In genomic region chr3L:13409809-13410521, dm6 we compare ENCODE assay signal across 5 fruit fly cellular contexts.
A peak's percentile ranks its signal among the peaks of the same experiment; 100 is the strongest.
TF ChIP-seq lines count a peak whose summit lies in the region.

No protein-coding gene starts in this region.

- TF ChIP-seq CTCF in whole organism, embryonic (GFP tag; optimal IDR thresholded peaks at IDR 0.05; lab: Kevin White, UChicago) = no peak

TF ChIP-seq in whole organism, adult, 20 proteins besides CTCF, POLR2A, EP300 and RAD21:
- TF ChIP-seq toe (GFP tag; optimal IDR thresholded peaks at IDR 0.05; lab: Kevin White, UChicago) (no peak), kay (GFP tag; lab: Kevin White, UChicago; ENCODE audit: borderline replicate concordance) (peak; percentile 23)

TF ChIP-seq in whole organism, embryonic, 481 proteins besides CTCF, POLR2A, EP300 and RAD21:
- TF ChIP-seq ara (GFP tag; IDR thresholded peaks at IDR 0.05; lab: Robert Waterston, UW) (no peak), CG34376 (GFP tag; optimal IDR thresholded peaks at IDR 0.05; lab: Kevin White, UChicago) (no peak), sens (GFP tag; lab: Kevin White, UChicago) (peak; percentile 11), CG11560 (tag; IDR thresholded peaks at IDR 0.05; lab: Robert Waterston, UW) (no peak)

TF ChIP-seq in whole organism, prepupa, 60 proteins besides CTCF, POLR2A, EP300 and RAD21 (continues in another document):
- peak; percentile 15 for TF ChIP-seq achi (GFP tag; optimal IDR thresholded peaks at IDR 0.05; lab: Kevin White, UChicago)
- peak; percentile 29 for TF ChIP-seq CG8632 (GFP tag; optimal IDR thresholded peaks at IDR 0.05; lab: Kevin White, UChicago)
- peak; percentile 18 for TF ChIP-seq CG10631 (GFP tag; optimal IDR thresholded peaks at IDR 0.05; lab: Kevin White, UChicago)
- peak; percentile 67 for TF ChIP-seq Smox (GFP tag; optimal IDR thresholded peaks at IDR 0.05; lab: Kevin White, UChicago)
- TF ChIP-seq CG6854 (GFP tag; optimal IDR thresholded peaks at IDR 0.05; lab: Kevin White, UChicago) = peak; percentile 8
- TF ChIP-seq CG8119 (GFP tag; IDR thresholded peaks at IDR 0.05; lab: Robert Waterston, UW) = no peak
- TF ChIP-seq Ets96B (tag; optimal IDR thresholded peaks at IDR 0.05; lab: Kevin White, UChicago) = peak; percentile 27
- peak; percentile 62 for TF ChIP-seq Met (GFP tag; optimal IDR thresholded peaks at IDR 0.05; lab: Kevin White, UChicago)
- TF ChIP-seq CG9139 (GFP tag; optimal IDR thresholded peaks at IDR 0.05; lab: Kevin White, UChicago) = no peak
- peak; percentile 43 for TF ChIP-seq pdm3 (GFP tag; optimal IDR thresholded peaks at IDR 0.05; lab: Kevin White, UChicago)
- TF ChIP-seq CG31627 (GFP tag; optimal IDR thresholded peaks at IDR 0.05; lab: Kevin White, UChicago) = peak; percentile 66
- TF ChIP-seq fd59A (GFP tag; optimal IDR thresholded peaks at IDR 0.05; lab: Kevin White, UChicago) = peak; percentile 22
- no peak for TF ChIP-seq CG11762 (GFP tag; optimal IDR thresholded peaks at IDR 0.05; lab: Kevin White, UChicago; ENCODE audit: insufficient read depth)
- no peak for TF ChIP-seq dac (GFP tag; optimal IDR thresholded peaks at IDR 0.05; lab: Kevin White, UChicago)
- peak; percentile 39 for TF ChIP-seq CG6808 (GFP tag; optimal IDR thresholded peaks at IDR 0.05; lab: Kevin White, UChicago)
- no peak for TF ChIP-seq vri (GFP tag; optimal IDR thresholded peaks at IDR 0.05; lab: Kevin White, UChicago)
- peak; percentile 29 for TF ChIP-seq acj6 (GFP tag; optimal IDR thresholded peaks at IDR 0.05; lab: Kevin White, UChicago)
- peak; percentile 47 for TF ChIP-seq Sox102F (GFP tag; optimal IDR thresholded peaks at IDR 0.05; lab: Kevin White, UChicago)
- TF ChIP-seq CG3919 (GFP tag; optimal IDR thresholded peaks at IDR 0.05; lab: Kevin White, UChicago) = peak; percentile 50
- peak; percentile 43 for TF ChIP-seq CG3032 (tag; optimal IDR thresholded peaks at IDR 0.05; lab: Kevin White, UChicago)
- peak; percentile 7 for TF ChIP-seq Sox15 (GFP tag; optimal IDR thresholded peaks at IDR 0.05; lab: Kevin White, UChicago)
- TF ChIP-seq CG4318 (GFP tag; optimal IDR thresholded peaks at IDR 0.05; lab: Kevin White, UChicago) = no peak
- TF ChIP-seq Eip75B (GFP tag; optimal IDR thresholded peaks at IDR 0.05; lab: Kevin White, UChicago) = peak; percentile 49
- TF ChIP-seq CG11294 (GFP tag; IDR thresholded peaks at IDR 0.05; lab: Robert Waterston, UW) = no peak
- TF ChIP-seq CG1621 (tag; optimal IDR thresholded peaks at IDR 0.05; lab: Kevin White, UChicago) = no peak
- TF ChIP-seq Gug (GFP tag; IDR thresholded peaks at IDR 0.05; lab: Robert Waterston, UW) = no peak
- peak; percentile 39 to 66 for TF ChIP-seq ss (GFP tag; optimal IDR thresholded peaks at IDR 0.05; lab: Kevin White, UChicago)
- peak; percentile 50 for TF ChIP-seq Hr39 (GFP tag; optimal IDR thresholded peaks at IDR 0.05; lab: Kevin White, UChicago)
- TF ChIP-seq Lpt (GFP tag; optimal IDR thresholded peaks at IDR 0.05; lab: Kevin White, UChicago) = no peak

TF ChIP-seq in whole organism, pupa, 21 proteins besides CTCF, POLR2A, EP300 and RAD21:
- TF ChIP-seq CG17806 (tag; optimal IDR thresholded peaks at IDR 0.05; lab: Kevin White, UChicago) = peak; percentile 7
- TF ChIP-seq CG15710 (tag; optimal IDR thresholded peaks at IDR 0.05; lab: Kevin White, UChicago) = peak; percentile 52
- TF ChIP-seq CG4496 (GFP tag; IDR thresholded peaks at IDR 0.05; lab: Robert Waterston, UW) = no peak
- TF ChIP-seq CG34367 (tag; optimal IDR thresholded peaks at IDR 0.05; lab: Kevin White, UChicago) = peak; percentile 4
- no peak for TF ChIP-seq CG14655 (GFP tag; optimal IDR thresholded peaks at IDR 0.05; lab: Kevin White, UChicago)
- TF ChIP-seq rn (GFP tag; IDR thresholded peaks at IDR 0.05; lab: Robert Waterston, UW) = no peak
- no peak for TF ChIP-seq CG10348 (GFP tag; IDR thresholded peaks at IDR 0.05; lab: Robert Waterston, UW)
- peak; percentile 66 for TF ChIP-seq CG8159 (tag; optimal IDR thresholded peaks at IDR 0.05; lab: Kevin White, UChicago)
- peak; percentile 51 for TF ChIP-seq Snoo (tag; optimal IDR thresholded peaks at IDR 0.05; lab: Kevin White, UChicago)
- TF ChIP-seq fd96Ca (GFP tag; IDR thresholded peaks at IDR 0.05; lab: Robert Waterston, UW) = no peak
- TF ChIP-seq Pif1A (GFP tag; optimal IDR thresholded peaks at IDR 0.05; lab: Kevin White, UChicago) = no peak
- TF ChIP-seq CG9948 (tag; optimal IDR thresholded peaks at IDR 0.05; lab: Kevin White, UChicago) = peak; percentile 5
- TF ChIP-seq CG8301 (tag; optimal IDR thresholded peaks at IDR 0.05; lab: Kevin White, UChicago) = no peak
- TF ChIP-seq Pif1B (GFP tag; optimal IDR thresholded peaks at IDR 0.05; lab: Kevin White, UChicago) = peak; percentile 11
- TF ChIP-seq Ets98B (GFP tag; IDR thresholded peaks at IDR 0.05; lab: Robert Waterston, UW) = no peak
- no peak for TF ChIP-seq D1 (tag; optimal IDR thresholded peaks at IDR 0.05; lab: Kevin White, UChicago)

TF ChIP-seq in whole organism, wandering third instar larva, 38 proteins besides CTCF, POLR2A, EP300 and RAD21:
- TF ChIP-seq Sp1 (GFP tag; optimal IDR thresholded peaks at IDR 0.05; lab: Kevin White, UChicago) = peak; percentile 42
- TF ChIP-seq ey (GFP tag; optimal IDR thresholded peaks at IDR 0.05; lab: Kevin White, UChicago) = peak; percentile 35
- peak; percentile 20 for TF ChIP-seq h (GFP tag; optimal IDR thresholded peaks at IDR 0.05; lab: Kevin White, UChicago)
- no peak for TF ChIP-seq Dfd (GFP tag; optimal IDR thresholded peaks at IDR 0.05; lab: Kevin White, UChicago)
- TF ChIP-seq Myc (optimal IDR thresholded peaks at IDR 0.05; lab: Kevin White, UChicago) = no peak
- TF ChIP-seq woc (GFP tag; optimal IDR thresholded peaks at IDR 0.05; lab: Kevin White, UChicago) = peak; percentile 54
- TF ChIP-seq dmrt93B (GFP tag; optimal IDR thresholded peaks at IDR 0.05; lab: Kevin White, UChicago) = no peak
- TF ChIP-seq br (GFP tag; optimal IDR thresholded peaks at IDR 0.05; lab: Kevin White, UChicago) = peak; percentile 21
- TF ChIP-seq Abd-B (GFP tag; optimal IDR thresholded peaks at IDR 0.05; lab: Kevin White, UChicago) = no peak
- TF ChIP-seq foxo (GFP tag; optimal IDR thresholded peaks at IDR 0.05; lab: Kevin White, UChicago) = peak in 1 of 2 experiments; percentile 32
- peak; percentile 9 for TF ChIP-seq psq (GFP tag; optimal IDR thresholded peaks at IDR 0.05; lab: Kevin White, UChicago)
- TF ChIP-seq HLH106 (tag; optimal IDR thresholded peaks at IDR 0.05; lab: Kevin White, UChicago) = peak; percentile 32
- TF ChIP-seq N (GFP tag; optimal IDR thresholded peaks at IDR 0.05; lab: Kevin White, UChicago) = no peak
- TF ChIP-seq sage (GFP tag; optimal IDR thresholded peaks at IDR 0.05; lab: Kevin White, UChicago) = no peak
- no peak for TF ChIP-seq CG9705 (GFP tag; optimal IDR thresholded peaks at IDR 0.05; lab: Kevin White, UChicago)
- no peak for TF ChIP-seq pan (optimal IDR thresholded peaks at IDR 0.05; lab: Kevin White, UChicago)
- TF ChIP-seq tai (GFP tag; optimal IDR thresholded peaks at IDR 0.05; lab: Kevin White, UChicago) = no peak
- TF ChIP-seq fru (GFP tag; optimal IDR thresholded peaks at IDR 0.05; lab: Kevin White, UChicago) = peak; percentile 25
- peak; percentile 16 for TF ChIP-seq OdsH (GFP tag; optimal IDR thresholded peaks at IDR 0.05; lab: Kevin White, UChicago)
TF ChIP-seq in whole organism, wandering third instar larva: peak in this region for 10.
